Worm (Caenorhabditis elegans): ENCODE results near the gene inpp-5K.

ce11 chrIII:8201760-8202159 is 40.6 kb upstream of the inpp-5K start:
- TF ChIP-seq nfya-1 (tag; optimal IDR thresholded peaks at IDR 0.05) = peak; percentile 51
- TF ChIP-seq lin-11 (tag; optimal IDR thresholded peaks at IDR 0.05) = no peak
- TF ChIP-seq C08G9.2 (tag; optimal IDR thresholded peaks at IDR 0.05) = no peak
- TF ChIP-seq ceh-9 (tag; optimal IDR thresholded peaks at IDR 0.05) = no peak
- TF ChIP-seq K09A11.1 (tag; optimal IDR thresholded peaks at IDR 0.05; ENCODE audit: insufficient read depth) = no peak
- TF ChIP-seq lim-6 (tag; optimal IDR thresholded peaks at IDR 0.05) = no peak
- TF ChIP-seq ceh-45 (GFP tag; IDR thresholded peaks at IDR 0.05) = no peak
- TF ChIP-seq dmd-4 (tag; optimal IDR thresholded peaks at IDR 0.05; ENCODE audit: borderline replicate concordance) = no peak
- TF ChIP-seq fkh-10 (GFP tag; optimal IDR thresholded peaks at IDR 0.05) = no peak
- peak; percentile 18 for TF ChIP-seq rnt-1 (tag; optimal IDR thresholded peaks at IDR 0.05)
- no peak for TF ChIP-seq ets-4 (tag; optimal IDR thresholded peaks at IDR 0.05)
- no peak for TF ChIP-seq eyg-1 (tag; optimal IDR thresholded peaks at IDR 0.05)
- no peak for TF ChIP-seq hlh-8 (tag; optimal IDR thresholded peaks at IDR 0.05)
